Worm (Caenorhabditis elegans) whole organism, late embryonic: ENCODE results near the gene F21H7.2.

Source experiments
- dmd-4 ChIP-seq: sonication (generic microtip); optimal IDR thresholded peaks from 2 replicates; lab custom pipeline; 2016; ENCODE audit warnings: borderline replicate concordance, missing genetic modification characterization, missing compliant biosample characterization
- nhr-11 ChIP-seq: fragments of 150-350 bp; optimal IDR thresholded peaks from 2 replicates; lab custom pipeline; 2014; ENCODE audit warnings: missing biosample characterization, missing genetic modification characterization
- pqm-1 ChIP-seq: sonication (generic microtip); optimal IDR thresholded peaks from 2 replicates; lab custom pipeline; 2016; ENCODE audit warnings: missing genetic modification characterization, missing compliant biosample characterization

ce11 chrV:16218972-16219757 lies 10.6 kb downstream of the F21H7.2 start, which contains the start of gene glc-1:
- no peak for TF ChIP-seq dmd-4
- no peak for TF ChIP-seq pqm-1
- no peak for TF ChIP-seq nhr-11 (tag; lab: Kevin White, UChicago)
